Worm (Caenorhabditis elegans): Measurements from ENCODE around the gene pqn-31.

The pqn-31 gene

DNA sequence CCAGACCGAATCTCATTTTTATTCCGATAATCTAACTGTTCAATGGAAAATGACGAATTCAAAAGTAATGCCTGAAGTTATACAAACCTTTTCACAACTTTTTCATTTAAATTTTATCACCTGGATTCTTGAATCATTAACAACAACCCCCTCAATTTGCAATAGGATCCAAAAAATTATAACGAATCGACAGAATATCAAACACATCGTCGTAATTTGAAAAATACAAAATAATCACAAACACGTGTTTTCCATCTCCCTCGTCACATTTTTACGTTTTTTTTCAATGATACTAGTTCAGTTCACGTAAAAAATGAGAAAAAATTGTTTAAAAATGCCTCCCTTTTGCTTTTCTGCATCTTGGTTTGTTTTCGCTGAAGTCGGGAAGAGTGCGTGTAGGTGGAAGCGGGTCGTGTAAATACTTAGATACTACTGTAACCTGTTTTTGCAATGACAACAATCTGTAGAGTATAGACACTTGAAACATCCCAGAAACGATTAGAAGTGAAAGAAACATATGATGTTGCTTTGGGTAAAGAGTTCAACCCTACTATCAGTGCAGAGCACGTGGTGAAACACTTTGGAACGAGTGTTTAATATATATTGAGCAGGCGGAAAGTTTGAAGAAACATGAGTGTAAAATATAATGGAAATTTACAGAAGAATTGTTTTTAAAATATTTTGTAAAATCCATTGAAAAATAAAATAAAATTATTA lies 35.9 kb upstream of the pqn-31 start, which contains the start of gene oac-50:
oac-50 (minus strand) TSS at position 219 of the 717 bp plus-strand sequence.
- TF ChIP-seq ZK546.5 (tag; optimal IDR thresholded peaks at IDR 0.05) (no peak), tbx-2 (tag; optimal IDR thresholded peaks at IDR 0.05) (no peak), elt-2 (tag; optimal IDR thresholded peaks at IDR 0.05) (peak; percentile 55), unc-62 (GFP tag; optimal IDR thresholded peaks at IDR 0.05) (no peak), sea-2 (GFP tag; optimal IDR thresholded peaks at IDR 0.05) (no peak), nhr-11 (tag; optimal IDR thresholded peaks at IDR 0.05) (no peak), pqm-1 (tag; optimal IDR thresholded peaks at IDR 0.05) (peak; percentile 79), pha-4 (tag; optimal IDR thresholded peaks at IDR 0.05) (peak; percentile 82)

- TF ChIP-seq nhr-77 (tag; optimal IDR thresholded peaks at IDR 0.05) = no peak
- TF ChIP-seq ZK546.5 (tag; optimal IDR thresholded peaks at IDR 0.05) = no peak
- TF ChIP-seq aly-2 (tag; optimal IDR thresholded peaks at IDR 0.05) = peak; percentile 66
- no peak for TF ChIP-seq ceh-9 (tag; optimal IDR thresholded peaks at IDR 0.05)
- no peak for TF ChIP-seq lin-15B (tag; optimal IDR thresholded peaks at IDR 0.05)
- TF ChIP-seq tbx-2 (tag; optimal IDR thresholded peaks at IDR 0.05) = peak; percentile 2
- peak; percentile 79 for TF ChIP-seq elt-2 (tag; optimal IDR thresholded peaks at IDR 0.05)
- peak; percentile 68 for TF ChIP-seq jun-1 (tag; optimal IDR thresholded peaks at IDR 0.05)
- peak; percentile 79 for TF ChIP-seq ama-1 (optimal IDR thresholded peaks at IDR 0.05)
- peak; percentile 92 for TF ChIP-seq pqm-1 (tag; optimal IDR thresholded peaks at IDR 0.05)
- no peak for TF ChIP-seq skn-1 (tag; optimal IDR thresholded peaks at IDR 0.05)
- TF ChIP-seq fos-1 (tag; optimal IDR thresholded peaks at IDR 0.05) = no peak
- TF ChIP-seq nhr-28 (tag; optimal IDR thresholded peaks at IDR 0.05) = no peak
- TF ChIP-seq nhr-25 (tag; optimal IDR thresholded peaks at IDR 0.05) = peak; percentile 39
- TF ChIP-seq snpc-4 (tag; optimal IDR thresholded peaks at IDR 0.05) = no peak
- no peak for TF ChIP-seq lsy-12 (tag; optimal IDR thresholded peaks at IDR 0.05)
- no peak for TF ChIP-seq R02D3.7 (tag; optimal IDR thresholded peaks at IDR 0.05)
- peak; percentile 74 for TF ChIP-seq pha-4 (tag; optimal IDR thresholded peaks at IDR 0.05)
- TF ChIP-seq sea-2 (GFP tag; optimal IDR thresholded peaks at IDR 0.05) = no peak
- TF ChIP-seq zag-1 (tag; optimal IDR thresholded peaks at IDR 0.05) = no peak
- no peak for TF ChIP-seq nhr-43 (tag; optimal IDR thresholded peaks at IDR 0.05; ENCODE audit: poor library complexity, severe bottlenecking)
These were observed 35.0 kb upstream of the pqn-31 start for ce11 chrV:9074360-9074834.

ce11 chrV:9075827-9076226 lies 33.6 kb upstream of the pqn-31 start:
- TF ChIP-seq nhr-12 (tag; optimal IDR thresholded peaks at IDR 0.05) (no peak), fos-1 (tag; optimal IDR thresholded peaks at IDR 0.05) (no peak), ceh-9 (tag; optimal IDR thresholded peaks at IDR 0.05) (no peak), lin-15B (tag; optimal IDR thresholded peaks at IDR 0.05) (no peak), aly-2 (tag; optimal IDR thresholded peaks at IDR 0.05) (no peak), jun-1 (tag; optimal IDR thresholded peaks at IDR 0.05) (peak; percentile 25), ceh-82 (tag; optimal IDR thresholded peaks at IDR 0.05) (no peak), nhr-76 (tag; optimal IDR thresholded peaks at IDR 0.05) (no peak), fkh-2 (tag; optimal IDR thresholded peaks at IDR 0.05) (no peak), ceh-28 (tag; optimal IDR thresholded peaks at IDR 0.05) (no peak), pha-4 (tag; optimal IDR thresholded peaks at IDR 0.05) (peak; percentile 90), nfya-1 (tag; optimal IDR thresholded peaks at IDR 0.05; ENCODE audit: insufficient read depth) (peak; percentile 13), sea-2 (GFP tag; optimal IDR thresholded peaks at IDR 0.05) (no peak), ZK546.5 (tag; optimal IDR thresholded peaks at IDR 0.05) (no peak), daf-12 (tag; optimal IDR thresholded peaks at IDR 0.05) (no peak), ama-1 (optimal IDR thresholded peaks at IDR 0.05) (no peak), nhr-23 (tag; optimal IDR thresholded peaks at IDR 0.05) (no peak), nhr-237 (tag; optimal IDR thresholded peaks at IDR 0.05) (no peak), nhr-43 (tag; optimal IDR thresholded peaks at IDR 0.05; ENCODE audit: poor library complexity, severe bottlenecking) (no peak), pqm-1 (tag; optimal IDR thresholded peaks at IDR 0.05) (peak; percentile 41), eor-1 (tag; optimal IDR thresholded peaks at IDR 0.05) (no peak), egl-27 (tag; optimal IDR thresholded peaks at IDR 0.05) (no peak), ztf-4 (tag; optimal IDR thresholded peaks at IDR 0.05) (no peak), mml-1 (tag; optimal IDR thresholded peaks at IDR 0.05) (no peak), ztf-11 (tag; optimal IDR thresholded peaks at IDR 0.05) (no peak), elt-2 (tag; optimal IDR thresholded peaks at IDR 0.05) (no peak), mdl-1 (tag; optimal IDR thresholded peaks at IDR 0.05) (peak; percentile 18)

Data from whole organism, L3 larva.